Worm (Caenorhabditis elegans) whole organism, L1 larva: ENCODE results near the gene Y39H10B.2.
A peak's percentile ranks its signal among the peaks of the same experiment; 100 is the strongest.

ENCODE experiments used
- C04F5.9 ChIP-seq: sonication (generic microtip); optimal IDR thresholded peaks from 2 replicates; lab custom pipeline; 2016; ENCODE audit warnings: missing genetic modification characterization, missing compliant biosample characterization
- aha-1 ChIP-seq: fragments of 150-350 bp; optimal IDR thresholded peaks from 2 replicates; lab custom pipeline; 2014; ENCODE audit warnings: missing biosample characterization, missing genetic modification characterization
- ceh-82 ChIP-seq, 3 experiments: fragments of 150-350 bp in 1 of 3; sonication (generic microtip) in 2 of 3; optimal IDR thresholded peaks; 2 replicates each; lab custom pipeline; 2014 to 2017; ENCODE audit warnings: missing biosample characterization in 3 of 3, missing genetic modification characterization in 3 of 3
- lin-14 ChIP-seq: fragments of 200-800 bp; sonication (Bioruptor generic); optimal IDR thresholded peaks from 2 replicates; lab custom pipeline; 2018; ENCODE audit warnings: mild to moderate bottlenecking, missing genetic modification characterization, moderate library complexity, missing compliant biosample characterization
- lin-39 ChIP-seq: fragments of 150-350 bp; optimal IDR thresholded peaks from 2 replicates; lab custom pipeline; 2014; ENCODE audit warnings: missing biosample characterization, missing genetic modification reagents, missing genetic modification characterization
- mdl-1 ChIP-seq, 2 experiments: fragments of 150-350 bp; optimal IDR thresholded peaks; 2 replicates each; lab custom pipeline; 2014 to 2017; ENCODE audit warnings: missing biosample characterization in 2 of 2, missing genetic modification characterization in 2 of 2, inconsistent platforms in 1 of 2
- nhr-11 ChIP-seq: fragments of 150-350 bp; optimal IDR thresholded peaks from 2 replicates; lab custom pipeline; 2014; ENCODE audit warnings: missing biosample characterization, missing genetic modification characterization
- nhr-71 ChIP-seq: sonication (generic microtip); optimal IDR thresholded peaks from 2 replicates; lab custom pipeline; 2016; ENCODE audit warnings: mild to moderate bottlenecking, missing genetic modification characterization, moderate library complexity, missing compliant biosample characterization
- nhr-76 ChIP-seq: sonication (generic microtip); optimal IDR thresholded peaks from 2 replicates; lab custom pipeline; 2017; ENCODE audit warnings: missing biosample characterization, missing genetic modification characterization
- nhr-85 ChIP-seq: sonication (generic microtip); peaks from one replicate; lab custom pipeline; 2016; ENCODE audit warnings: missing genetic modification characterization, inconsistent platforms, missing compliant biosample characterization
- pqm-1 ChIP-seq: sonication (generic microtip); optimal IDR thresholded peaks from 3 replicates; lab custom pipeline; 2017; ENCODE audit warnings: missing biosample characterization, missing genetic modification characterization
- tbx-2 ChIP-seq: sonication (generic microtip); optimal IDR thresholded peaks from 2 replicates; lab custom pipeline; 2016; ENCODE audit warnings: missing genetic modification characterization, missing compliant biosample characterization
- unc-62 ChIP-seq: fragments of 150-350 bp; optimal IDR thresholded peaks from 2 replicates; lab custom pipeline; 2014; ENCODE audit warnings: missing biosample characterization, missing genetic modification reagents, missing genetic modification characterization
- ztf-11 ChIP-seq, 2 experiments: sonication (generic microtip); optimal IDR thresholded peaks; 2 replicates each; lab custom pipeline; 2016 to 2017; ENCODE audit warnings: missing genetic modification characterization in 2 of 2, missing biosample characterization in 1 of 2, missing compliant biosample characterization in 1 of 2

DNA sequence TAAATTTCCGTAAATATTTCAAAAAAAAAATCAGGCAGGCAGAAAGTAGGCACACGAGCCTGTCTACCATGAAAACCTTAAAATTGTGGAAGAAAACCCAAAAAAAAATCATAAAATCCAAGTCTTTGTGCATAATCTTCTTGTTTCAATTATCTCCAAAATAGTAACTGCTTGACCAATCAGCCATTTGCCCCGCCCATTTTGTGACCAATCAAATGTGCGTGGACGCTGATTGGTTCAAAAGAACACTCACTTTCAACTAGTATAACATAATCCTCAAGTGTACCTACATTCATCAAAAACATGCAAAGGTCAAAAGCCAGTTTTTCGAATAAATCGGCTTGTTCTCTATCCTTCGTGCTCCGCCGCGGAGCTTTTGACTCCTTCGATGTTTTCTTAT lies 9.9 kb downstream of the Y39H10B.2 start:
- no peak for TF ChIP-seq nhr-85 (tag; lab: Kevin White, UChicago)
- no peak for TF ChIP-seq mdl-1 (tag; optimal IDR thresholded peaks at IDR 0.05; lab: Kevin White, UChicago)
- no peak for TF ChIP-seq tbx-2 (tag; lab: Kevin White, UChicago)
- no peak for TF ChIP-seq nhr-71 (tag; lab: Kevin White, UChicago)
- TF ChIP-seq nhr-11 (tag; lab: Kevin White, UChicago): no peak
- no peak for TF ChIP-seq aha-1 (tag; lab: Kevin White, UChicago)
- TF ChIP-seq lin-39 (tag; lab: Kevin White, UChicago): no peak
- TF ChIP-seq lin-14 (GFP tag; lab: Kevin White, UChicago): peak; percentile 17
- no peak for TF ChIP-seq pqm-1 (tag; lab: Kevin White, UChicago)
- TF ChIP-seq ztf-11 (tag; optimal IDR thresholded peaks at IDR 0.05; lab: Kevin White, UChicago): no peak
- no peak for TF ChIP-seq C04F5.9 (tag; lab: Kevin White, UChicago)
- TF ChIP-seq ceh-82 (tag; optimal IDR thresholded peaks at IDR 0.05; lab: Kevin White, UChicago): no peak
- TF ChIP-seq unc-62 (GFP tag; lab: Kevin White, UChicago): no peak
- TF ChIP-seq nhr-76 (tag; lab: Kevin White, UChicago): no peak
